Worm (Caenorhabditis elegans): ENCODE results near the gene tbc-17.

- TF ChIP-seq ceh-36 (tag; optimal IDR thresholded peaks at IDR 0.05) = no peak
- TF ChIP-seq ama-1 (optimal IDR thresholded peaks at IDR 0.05) = no peak
- no peak for TF ChIP-seq flt-1 (GFP tag; IDR thresholded peaks at IDR 0.05)
- TF ChIP-seq tbx-11 (GFP tag; IDR thresholded peaks at IDR 0.05) = no peak
- no peak for TF ChIP-seq F13C5.2 (tag; optimal IDR thresholded peaks at IDR 0.05)
- no peak for TF ChIP-seq hnd-1 (tag; optimal IDR thresholded peaks at IDR 0.05)
- no peak for TF ChIP-seq tra-4 (tag; optimal IDR thresholded peaks at IDR 0.05)
- no peak for TF ChIP-seq scrt-1 (GFP tag; IDR thresholded peaks at IDR 0.05)
- TF ChIP-seq hmbx-1 (tag; optimal IDR thresholded peaks at IDR 0.05) = no peak
- TF ChIP-seq ceh-13 (GFP tag; optimal IDR thresholded peaks at IDR 0.05) = no peak
- no peak for TF ChIP-seq tbx-37 (GFP tag; conservative IDR thresholded peaks at IDR 0.05)
- no peak for TF ChIP-seq hmg-4 (GFP tag; optimal IDR thresholded peaks at IDR 0.05)
- no peak for TF ChIP-seq pes-1 (GFP tag; IDR thresholded peaks at IDR 0.05)
Observed at ce11 chrII:12689333-12689732, 4.9 kb upstream of the tbc-17 start.
